Worm (Caenorhabditis elegans) whole organism, L2 larva: Measurements from ENCODE around the gene nrde-4.

ENCODE experiments used
- C34F6.9 ChIP-seq: fragments of 150-350 bp; optimal IDR thresholded peaks from 2 replicates; lab custom pipeline; 2014; ENCODE audit warnings: missing biosample characterization, missing genetic modification characterization
- alr-1 ChIP-seq: fragments of 150-350 bp; optimal IDR thresholded peaks from 2 replicates; lab custom pipeline; 2014; ENCODE audit warnings: missing biosample characterization, missing genetic modification characterization
- lin-39 ChIP-seq: fragments of 150-350 bp; optimal IDR thresholded peaks from 2 replicates; lab custom pipeline; 2014; ENCODE audit warnings: missing biosample characterization, missing genetic modification reagents, missing genetic modification characterization
- nhr-12 ChIP-seq: fragments of 150-350 bp; optimal IDR thresholded peaks from 2 replicates; lab custom pipeline; 2014; ENCODE audit warnings: missing biosample characterization, missing genetic modification characterization
- unc-62 ChIP-seq: fragments of 150-350 bp; optimal IDR thresholded peaks from 2 replicates; lab custom pipeline; 2014; ENCODE audit warnings: missing biosample characterization, missing genetic modification reagents, missing genetic modification characterization

DNA sequence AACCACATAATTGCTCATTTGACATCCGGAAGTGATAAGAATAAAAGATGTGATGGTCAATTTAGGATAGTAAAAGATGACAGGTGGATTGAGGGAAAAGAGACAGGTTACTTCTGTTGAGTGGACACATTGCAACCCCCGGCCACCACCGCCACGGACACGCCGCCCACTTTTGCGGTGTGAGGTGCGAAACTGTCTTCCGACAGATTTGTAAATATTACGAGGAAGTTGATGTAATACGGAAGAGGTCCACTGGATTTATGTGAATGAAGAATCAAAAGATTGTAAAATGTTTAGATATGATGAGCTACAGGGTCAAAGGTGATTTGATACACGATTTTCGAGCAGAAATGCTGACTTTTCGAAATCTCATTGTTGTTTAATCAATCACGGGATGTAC, 18.8 kb upstream of the nrde-4 start, which contains the start of gene C08G9.2:
- TF ChIP-seq lin-39 (tag; lab: Kevin White, UChicago) (no peak), unc-62 (GFP tag; lab: Kevin White, UChicago) (no peak), C34F6.9 (tag; lab: Kevin White, UChicago) (no peak), alr-1 (tag; lab: Kevin White, UChicago) (no peak), nhr-12 (no peak)
